Fruit fly (Drosophila melanogaster): ENCODE results near the gene CG16986.

CG16986 gene

dm6 chr3L:2581857-2582256 lies 18.3 kb upstream of the CG16986 start (continued):
- TF ChIP-seq CG9932 (GFP tag; IDR thresholded peaks at IDR 0.05) (peak; percentile 31; the same call in 1 of the 2 replicates), CG4360 (GFP tag; IDR thresholded peaks at IDR 0.05) (no peak), CG33213 (GFP tag; optimal IDR thresholded peaks at IDR 0.05) (no peak), HmgD (GFP tag; optimal IDR thresholded peaks at IDR 0.05) (no peak), twi (tag; optimal IDR thresholded peaks at IDR 0.05) (no peak), CG31441 (GFP tag; IDR thresholded peaks at IDR 0.05) (no peak), CG13296 (GFP tag; optimal IDR thresholded peaks at IDR 0.05) (no peak), sens (GFP tag) (no peak), cwo (GFP tag; optimal IDR thresholded peaks at IDR 0.05) (no peak), Gsc (GFP tag; IDR thresholded peaks at IDR 0.05) (no peak), CG7786 (GFP tag; optimal IDR thresholded peaks at IDR 0.05) (no peak), CG8290 (GFP tag; optimal IDR thresholded peaks at IDR 0.05) (no peak), CG8290 (tag; optimal IDR thresholded peaks at IDR 0.05) (no peak), ham (GFP tag; IDR thresholded peaks at IDR 0.05) (no peak), br (optimal IDR thresholded peaks at IDR 0.05) (no peak), Ets97D (GFP tag; optimal IDR thresholded peaks at IDR 0.05) (no peak), dmrt99B (tag; optimal IDR thresholded peaks at IDR 0.05) (no peak), caup (GFP tag; optimal IDR thresholded peaks at IDR 0.05; ENCODE audit: severe bottlenecking) (no peak), tio (GFP tag; optimal IDR thresholded peaks at IDR 0.05) (no peak), CG15269 (tag; optimal IDR thresholded peaks at IDR 0.05) (peak; percentile 72), CG13287 (GFP tag; IDR thresholded peaks at IDR 0.05; ENCODE audit: partially characterized antibody) (no peak), grn (GFP tag; optimal IDR thresholded peaks at IDR 0.05) (no peak), Hsf (GFP tag; optimal IDR thresholded peaks at IDR 0.05) (no peak), Ada2b (GFP tag; IDR thresholded peaks at IDR 0.05) (peak; percentile 36), CG3838 (GFP tag; optimal IDR thresholded peaks at IDR 0.05) (no peak), CG13775 (GFP tag; optimal IDR thresholded peaks at IDR 0.05) (no peak), sima (GFP tag; optimal IDR thresholded peaks at IDR 0.05) (no peak), Blimp-1 (GFP tag; optimal IDR thresholded peaks at IDR 0.05) (no peak), ken (GFP tag; IDR thresholded peaks at IDR 0.05) (no peak), kni (GFP tag; optimal IDR thresholded peaks at IDR 0.05) (no peak), CG11085 (GFP tag; IDR thresholded peaks at IDR 0.05) (no peak), ac (GFP tag; optimal IDR thresholded peaks at IDR 0.05) (no peak), Doc3 (GFP tag; IDR thresholded peaks at IDR 0.05; ENCODE audit: partially characterized antibody) (no peak), org-1 (GFP tag; optimal IDR thresholded peaks at IDR 0.05) (no peak), chn (GFP tag; optimal IDR thresholded peaks at IDR 0.05) (no peak), otp (GFP tag; IDR thresholded peaks at IDR 0.05) (no peak), CG11504 (tag; optimal IDR thresholded peaks at IDR 0.05) (peak; percentile 48), CG9817 (tag; optimal IDR thresholded peaks at IDR 0.05) (peak; percentile 11), CG34376 (GFP tag; optimal IDR thresholded peaks at IDR 0.05) (no peak), peb (GFP tag; IDR thresholded peaks at IDR 0.05) (no peak), CG6791 (GFP tag; IDR thresholded peaks at IDR 0.05; ENCODE audit: partially characterized antibody) (no peak), CG2120 (GFP tag; optimal IDR thresholded peaks at IDR 0.05) (peak; percentile 39), Hand (GFP tag; optimal IDR thresholded peaks at IDR 0.05) (no peak), Atf3 (GFP tag; optimal IDR thresholded peaks at IDR 0.05) (no peak), usp (GFP tag; optimal IDR thresholded peaks at IDR 0.05) (no peak), lov (optimal IDR thresholded peaks at IDR 0.05) (no peak), lov (GFP tag; IDR thresholded peaks at IDR 0.05) (no peak), lmd (GFP tag; IDR thresholded peaks at IDR 0.05) (peak; percentile 51), tap (tag; optimal IDR thresholded peaks at IDR 0.05) (no peak), Lhr (GFP tag; optimal IDR thresholded peaks at IDR 0.05) (no peak), ssp (GFP tag; IDR thresholded peaks at IDR 0.05) (no peak), CG10979 (tag; optimal IDR thresholded peaks at IDR 0.05) (no peak), GATAe (GFP tag; conservative IDR thresholded peaks at IDR 0.05) (no peak), CG8478 (optimal IDR thresholded peaks at IDR 0.05) (no peak)

Measured in whole organism, embryonic.